Worm (Caenorhabditis elegans) whole organism, mixed stage, embryonic: Measurements from ENCODE around the gene M03F8.7.

Experiments used
- M03D4.4 ChIP-seq: sonication (generic microtip); optimal IDR thresholded peaks from 2 replicates; lab custom pipeline; 2017; ENCODE audit warnings: mild to moderate bottlenecking, missing genetic modification characterization, missing compliant biosample characterization
- blmp-1 ChIP-seq: fragments of 150-350 bp; optimal IDR thresholded peaks from 2 replicates; lab custom pipeline; 2014; ENCODE audit warnings: missing biosample characterization, missing genetic modification characterization
- ceh-43 ChIP-seq: fragments of 200-800 bp; sonication (Bioruptor generic); optimal IDR thresholded peaks from 2 replicates; lab custom pipeline; 2018; ENCODE audit warnings: mild to moderate bottlenecking, missing genetic modification characterization, moderate library complexity, missing compliant biosample characterization
- ces-1 ChIP-seq: fragments of 150-350 bp; optimal IDR thresholded peaks from 2 replicates; lab custom pipeline; 2014; ENCODE audit warnings: missing biosample characterization, missing genetic modification reagents, missing genetic modification characterization
- cnd-1 ChIP-seq: fragments of 200-800 bp; sonication (Bioruptor generic); optimal IDR thresholded peaks from 2 replicates; lab custom pipeline; 2018; ENCODE audit warnings: mild to moderate bottlenecking, missing genetic modification characterization, missing compliant biosample characterization
- elt-1 ChIP-seq: sonication (generic microtip); optimal IDR thresholded peaks from 2 replicates; lab custom pipeline; 2017; ENCODE audit warnings: missing genetic modification characterization, mild to moderate bottlenecking, missing compliant biosample characterization, antibody characterized with exemption, moderate library complexity, borderline replicate concordance; ENCODE audit not compliant: insufficient read depth
- elt-3 ChIP-seq: fragments of 150-350 bp; optimal IDR thresholded peaks from 2 replicates; lab custom pipeline; 2014; ENCODE audit warnings: missing biosample characterization, missing genetic modification characterization
- flh-1 ChIP-seq: fragments of 200-800 bp; sonication (Bioruptor generic); optimal IDR thresholded peaks from 2 replicates; lab custom pipeline; 2018; ENCODE audit warnings: mild to moderate bottlenecking, missing genetic modification characterization, moderate library complexity, missing compliant biosample characterization
- ham-2 ChIP-seq: fragments of 200-800 bp; sonication (Bioruptor generic); optimal IDR thresholded peaks from 2 replicates; lab custom pipeline; 2018; ENCODE audit warnings: mild to moderate bottlenecking, missing genetic modification characterization, missing compliant biosample characterization
- lin-32 ChIP-seq: fragments of 200-800 bp; sonication (Bioruptor generic); optimal IDR thresholded peaks from 2 replicates; lab custom pipeline; 2018; ENCODE audit warnings: mild to moderate bottlenecking, missing genetic modification characterization, missing compliant biosample characterization
- lsy-2 ChIP-seq: fragments of 150-350 bp; optimal IDR thresholded peaks from 2 replicates; lab custom pipeline; 2014; ENCODE audit warnings: missing biosample characterization, missing genetic modification characterization
- mab-5 ChIP-seq: fragments of 150-350 bp; optimal IDR thresholded peaks from 2 replicates; lab custom pipeline; 2014; ENCODE audit warnings: missing biosample characterization, missing genetic modification characterization
- mep-1 ChIP-seq: fragments of 150-350 bp; optimal IDR thresholded peaks from 2 replicates; lab custom pipeline; 2017; ENCODE audit warnings: missing biosample characterization, missing genetic modification reagents, missing genetic modification characterization, inconsistent platforms
- mls-2 ChIP-seq: sonication (generic microtip); optimal IDR thresholded peaks from 2 replicates; lab custom pipeline; 2016; ENCODE audit warnings: mild to moderate bottlenecking, missing genetic modification characterization, moderate library complexity, missing compliant biosample characterization
- nhr-2 ChIP-seq: fragments of 150-350 bp; optimal IDR thresholded peaks from 2 replicates; lab custom pipeline; 2014; ENCODE audit warnings: missing biosample characterization, missing genetic modification characterization
- nhr-237 ChIP-seq: fragments of 150-350 bp; optimal IDR thresholded peaks from 2 replicates; lab custom pipeline; 2014; ENCODE audit warnings: missing biosample characterization, missing genetic modification characterization
- nhr-28 ChIP-seq: fragments of 150-350 bp; optimal IDR thresholded peaks from 2 replicates; lab custom pipeline; 2014; ENCODE audit warnings: missing biosample characterization, missing genetic modification characterization
- sem-2 ChIP-seq: fragments of 200-800 bp; sonication (Bioruptor generic); optimal IDR thresholded peaks from 2 replicates; lab custom pipeline; 2018; ENCODE audit warnings: mild to moderate bottlenecking, missing genetic modification characterization, missing compliant biosample characterization
- snpc-4 ChIP-seq: fragments of 150-350 bp; optimal IDR thresholded peaks from 2 replicates; lab custom pipeline; 2014; ENCODE audit warnings: missing biosample characterization, missing genetic modification characterization
- tbx-8 ChIP-seq: fragments of 200-800 bp; sonication (Bioruptor generic); optimal IDR thresholded peaks from 2 replicates; lab custom pipeline; 2018; ENCODE audit warnings: mild to moderate bottlenecking, missing genetic modification characterization, moderate library complexity, missing compliant biosample characterization
- unc-39 ChIP-seq: fragments of 150-350 bp; optimal IDR thresholded peaks from 2 replicates; lab custom pipeline; 2014; ENCODE audit warnings: missing biosample characterization, missing genetic modification characterization
- unc-62 ChIP-seq: fragments of 150-350 bp; optimal IDR thresholded peaks from 2 replicates; lab custom pipeline; 2014; ENCODE audit warnings: missing biosample characterization, missing genetic modification reagents, missing genetic modification characterization
- ztf-11 ChIP-seq: fragments of 150-350 bp; optimal IDR thresholded peaks from 2 replicates; lab custom pipeline; 2014; ENCODE audit warnings: missing biosample characterization, missing genetic modification characterization

Gene M03F8.7

ce11 chrV:5983380-5983779 is 46.6 kb downstream of the M03F8.7 start, which contains the start of gene dhs-16:
Gene dhs-16, plus strand, starts transcription at chrV:5983745.
- no peak for TF ChIP-seq snpc-4
- no peak for TF ChIP-seq unc-62

ce11 chrV:5984244-5984643 is 47.5 kb downstream of the M03F8.7 start:
- TF ChIP-seq elt-3 (tag; lab: Kevin White, UChicago) (no peak), mls-2 (tag; lab: Kevin White, UChicago) (no peak), blmp-1 (tag; lab: Kevin White, UChicago) (no peak), mab-5 (tag; lab: Kevin White, UChicago) (no peak), nhr-2 (tag; lab: Kevin White, UChicago) (no peak), flh-1 (GFP tag; lab: Kevin White, UChicago) (no peak), ham-2 (GFP tag; lab: Kevin White, UChicago) (no peak), sem-2 (GFP tag; lab: Kevin White, UChicago) (no peak), snpc-4 (no peak)

ce11 chrV:5986755-5987154 is 50.0 kb downstream of the M03F8.7 start, which contains the start of gene C10F3.7:
Gene C10F3.7, minus strand, starts transcription at chrV:5986855.
- TF ChIP-seq tbx-8 (no peak), nhr-2 (tag; lab: Kevin White, UChicago) (no peak), mep-1 (tag; lab: Kevin White, UChicago) (no peak), snpc-4 (no peak), lsy-2 (tag; lab: Kevin White, UChicago) (no peak), elt-1 (tag; lab: Kevin White, UChicago) (no peak), unc-39 (tag; lab: Kevin White, UChicago) (no peak), ztf-11 (tag; lab: Kevin White, UChicago) (no peak), nhr-237 (tag; lab: Kevin White, UChicago) (no peak), nhr-28 (tag; lab: Kevin White, UChicago) (no peak), ceh-43 (GFP tag; lab: Kevin White, UChicago) (no peak), lin-32 (GFP tag; lab: Kevin White, UChicago) (no peak), ces-1 (GFP tag; lab: Kevin White, UChicago) (no peak), M03D4.4 (no peak), cnd-1 (tag; lab: Kevin White, UChicago) (no peak), unc-62 (no peak)
- TF ChIP-seq, all 35 proteins: peak for 0
